Worm (Caenorhabditis elegans) whole organism, young adult: Measurements from ENCODE around the gene rtfo-1.
A peak's percentile ranks its signal among the peaks of the same experiment; 100 is the strongest.

Experiments used
- B0336.3 ChIP-seq: fragments of 200-800 bp; sonication (Bioruptor generic); IDR thresholded peaks from 2 replicates; pipeline ENCODE4 v1.3.6; 2022; ENCODE audit warnings: missing genetic modification characterization, missing compliant biosample characterization
- D2030.7 ChIP-seq: fragments of 200-800 bp; sonication (Bioruptor generic); IDR thresholded peaks from 2 replicates; pipeline ENCODE4 v1.3.6; 2022; ENCODE audit warnings: missing genetic modification reagents, missing genetic modification characterization, missing compliant biosample characterization
- F37B4.10 ChIP-seq: fragments of 200-800 bp; sonication (Bioruptor generic); IDR thresholded peaks from 2 replicates; pipeline ENCODE4 v1.3.6; 2022; ENCODE audit warnings: missing genetic modification characterization, missing compliant biosample characterization
- F52B5.7 ChIP-seq: sonication (generic microtip); optimal IDR thresholded peaks from 2 replicates; lab custom pipeline; 2016; ENCODE audit warnings: mild to moderate bottlenecking, missing genetic modification characterization, missing compliant biosample characterization
- ama-1 ChIP-seq, 3 experiments: fragments of 150-350 bp in 1 of 3; sonication (generic microtip) in 2 of 3; optimal IDR thresholded peaks; 2 replicates each; lab custom pipeline; 2014 to 2018; ENCODE audit warnings: missing biosample characterization in 2 of 3, missing genetic modification characterization in 2 of 3, missing genetic modification reagents in 2 of 3
- attf-5 ChIP-seq: fragments of 200-800 bp; sonication (Bioruptor generic); optimal IDR thresholded peaks from 2 replicates; lab custom pipeline; 2018; ENCODE audit warnings: mild to moderate bottlenecking, missing genetic modification characterization, missing compliant biosample characterization
- attf-6 ChIP-seq: fragments of 200-800 bp; sonication (Bioruptor generic); IDR thresholded peaks from 2 replicates; pipeline ENCODE4 v1.3.6; 2022; ENCODE audit warnings: missing genetic modification reagents, missing genetic modification characterization, missing compliant biosample characterization
- cebp-1 ChIP-seq, 2 experiments: fragments of 200-800 bp in 1 of 2; sonication (Bioruptor generic) in 1 of 2; sonication (generic microtip) in 1 of 2; IDR thresholded peaks in 1 of 2; optimal IDR thresholded peaks in 1 of 2; 2 replicates each; pipeline versions ENCODE4 v1.3.6 to Lab custom; 2017 to 2022; ENCODE audit warnings: missing compliant biosample characterization in 2 of 2, missing genetic modification characterization in 2 of 2, mild to moderate bottlenecking in 1 of 2, missing genetic modification reagents in 1 of 2, moderate library complexity in 1 of 2
- cebp-2 ChIP-seq: fragments of 200-800 bp; sonication (Bioruptor generic); IDR thresholded peaks from 2 replicates; pipeline ENCODE4 v1.3.6; 2022; ENCODE audit warnings: missing genetic modification characterization, missing compliant biosample characterization
- ceh-27 ChIP-seq: fragments of 200-800 bp; sonication (Bioruptor generic); optimal IDR thresholded peaks from 2 replicates; lab custom pipeline; 2018; ENCODE audit warnings: mild to moderate bottlenecking, missing genetic modification characterization, moderate library complexity, missing compliant biosample characterization
- chd-7 ChIP-seq: sonication (generic microtip); optimal IDR thresholded peaks from 2 replicates; lab custom pipeline; 2016; ENCODE audit warnings: mild to moderate bottlenecking, missing genetic modification characterization, moderate library complexity, missing compliant biosample characterization
- dox-1 ChIP-seq: fragments of 200-800 bp; sonication (Bioruptor generic); IDR thresholded peaks from 2 replicates; pipeline ENCODE4 v1.3.6; 2022; ENCODE audit warnings: missing genetic modification reagents, missing genetic modification characterization, missing compliant biosample characterization
- egrh-3 ChIP-seq: fragments of 200-800 bp; sonication (Bioruptor generic); IDR thresholded peaks from 2 replicates; pipeline ENCODE4 v1.3.6; 2022; ENCODE audit warnings: missing genetic modification reagents, missing genetic modification characterization, missing compliant biosample characterization
- ekl-4 ChIP-seq: fragments of 200-800 bp; sonication (Bioruptor generic); IDR thresholded peaks from 2 replicates; pipeline ENCODE4 v1.3.6; 2022; ENCODE audit warnings: missing genetic modification reagents, missing genetic modification characterization, missing compliant biosample characterization
- hlh-12 ChIP-seq: sonication (generic microtip); optimal IDR thresholded peaks from 2 replicates; lab custom pipeline; 2016; ENCODE audit warnings: missing genetic modification characterization, missing compliant biosample characterization
- lin-54 ChIP-seq: fragments of 200-800 bp; sonication (Bioruptor generic); optimal IDR thresholded peaks from 2 replicates; lab custom pipeline; 2018; ENCODE audit warnings: mild to moderate bottlenecking, missing genetic modification characterization, missing compliant biosample characterization
- lir-1 ChIP-seq: fragments of 200-800 bp; sonication (Bioruptor generic); conservative IDR thresholded peaks from 2 replicates; pipeline ENCODE4 v1.3.6; 2022; ENCODE audit warnings: missing genetic modification reagents, missing genetic modification characterization, missing compliant biosample characterization
- madf-10 ChIP-seq: sonication (generic microtip); optimal IDR thresholded peaks from 2 replicates; lab custom pipeline; 2016; ENCODE audit warnings: mild to moderate bottlenecking, missing genetic modification characterization, missing compliant biosample characterization
- madf-6 ChIP-seq: fragments of 200-800 bp; sonication (Bioruptor generic); IDR thresholded peaks from 2 replicates; pipeline ENCODE4 v1.3.6; 2022; ENCODE audit warnings: missing genetic modification reagents, missing genetic modification characterization, missing compliant biosample characterization
- mcd-1 ChIP-seq: fragments of 200-800 bp; sonication (Bioruptor generic); IDR thresholded peaks from 2 replicates; pipeline ENCODE4 v1.3.6; 2022; ENCODE audit warnings: missing genetic modification reagents, missing genetic modification characterization, missing compliant biosample characterization
- nfya-1 ChIP-seq: sonication (generic microtip); optimal IDR thresholded peaks from 2 replicates; lab custom pipeline; 2017; ENCODE audit warnings: antibody characterized with exemption, missing compliant biosample characterization, missing genetic modification characterization, borderline replicate concordance; ENCODE audit not compliant: insufficient read depth
- nhr-27 ChIP-seq: fragments of 200-800 bp; sonication (Bioruptor generic); optimal IDR thresholded peaks from 2 replicates; lab custom pipeline; 2018; ENCODE audit warnings: mild to moderate bottlenecking, missing genetic modification characterization, moderate library complexity, missing compliant biosample characterization
- pbrm-1 ChIP-seq: fragments of 200-800 bp; sonication (Bioruptor generic); IDR thresholded peaks from 2 replicates; pipeline ENCODE4 v1.3.6; 2022; ENCODE audit warnings: missing genetic modification reagents, missing genetic modification characterization, missing compliant biosample characterization
- rec-8 ChIP-seq, 2 experiments: sonication (generic microtip); optimal IDR thresholded peaks; 2 replicates each; lab custom pipeline; 2016; ENCODE audit warnings: mild to moderate bottlenecking in 2 of 2, missing genetic modification characterization in 2 of 2, missing genetic modification reagents in 2 of 2, missing genotype in 2 of 2, missing biosample characterization in 1 of 2, missing compliant biosample characterization in 1 of 2, moderate library complexity in 1 of 2
- repo-1 ChIP-seq: sonication (generic microtip); optimal IDR thresholded peaks from 2 replicates; lab custom pipeline; 2017; ENCODE audit warnings: mild to moderate bottlenecking, missing genetic modification characterization, missing compliant biosample characterization
- snpc-1.1 ChIP-seq: sonication (generic microtip); optimal IDR thresholded peaks from 2 replicates; lab custom pipeline; 2017; ENCODE audit warnings: missing genetic modification characterization, mild to moderate bottlenecking, missing compliant biosample characterization, antibody characterized with exemption, moderate library complexity, missing genotype, missing genetic modification reagents; ENCODE audit not compliant: insufficient read depth
- tbx-9 ChIP-seq: sonication (generic microtip); optimal IDR thresholded peaks from 2 replicates; lab custom pipeline; 2016; ENCODE audit warnings: borderline replicate concordance, missing genetic modification characterization, inconsistent platforms, missing compliant biosample characterization
- unc-62 ChIP-seq: fragments of 150-350 bp; optimal IDR thresholded peaks from 2 replicates; lab custom pipeline; 2014; ENCODE audit warnings: missing biosample characterization, missing genetic modification reagents, missing genetic modification characterization
- zfh-2 ChIP-seq: fragments of 200-800 bp; sonication (Bioruptor generic); conservative IDR thresholded peaks from 2 replicates; pipeline ENCODE4 v1.3.6; 2022; ENCODE audit warnings: missing genetic modification reagents, missing genetic modification characterization, missing compliant biosample characterization
- ztf-22 ChIP-seq: fragments of 200-800 bp; sonication (Bioruptor generic); optimal IDR thresholded peaks from 2 replicates; lab custom pipeline; 2018; ENCODE audit warnings: mild to moderate bottlenecking, missing genetic modification characterization, moderate library complexity, missing compliant biosample characterization
- ztf-25 ChIP-seq: fragments of 200-800 bp; sonication (Bioruptor generic); IDR thresholded peaks from 2 replicates; pipeline ENCODE4 v1.3.6; 2022; ENCODE audit warnings: missing genetic modification reagents, missing genetic modification characterization, missing compliant biosample characterization
- ztf-28 ChIP-seq: fragments of 200-800 bp; sonication (Bioruptor generic); IDR thresholded peaks from 2 replicates; pipeline ENCODE4 v1.3.6; 2022; ENCODE audit warnings: missing genetic modification reagents, missing genetic modification characterization, missing compliant biosample characterization

The rtfo-1 gene

DNA sequence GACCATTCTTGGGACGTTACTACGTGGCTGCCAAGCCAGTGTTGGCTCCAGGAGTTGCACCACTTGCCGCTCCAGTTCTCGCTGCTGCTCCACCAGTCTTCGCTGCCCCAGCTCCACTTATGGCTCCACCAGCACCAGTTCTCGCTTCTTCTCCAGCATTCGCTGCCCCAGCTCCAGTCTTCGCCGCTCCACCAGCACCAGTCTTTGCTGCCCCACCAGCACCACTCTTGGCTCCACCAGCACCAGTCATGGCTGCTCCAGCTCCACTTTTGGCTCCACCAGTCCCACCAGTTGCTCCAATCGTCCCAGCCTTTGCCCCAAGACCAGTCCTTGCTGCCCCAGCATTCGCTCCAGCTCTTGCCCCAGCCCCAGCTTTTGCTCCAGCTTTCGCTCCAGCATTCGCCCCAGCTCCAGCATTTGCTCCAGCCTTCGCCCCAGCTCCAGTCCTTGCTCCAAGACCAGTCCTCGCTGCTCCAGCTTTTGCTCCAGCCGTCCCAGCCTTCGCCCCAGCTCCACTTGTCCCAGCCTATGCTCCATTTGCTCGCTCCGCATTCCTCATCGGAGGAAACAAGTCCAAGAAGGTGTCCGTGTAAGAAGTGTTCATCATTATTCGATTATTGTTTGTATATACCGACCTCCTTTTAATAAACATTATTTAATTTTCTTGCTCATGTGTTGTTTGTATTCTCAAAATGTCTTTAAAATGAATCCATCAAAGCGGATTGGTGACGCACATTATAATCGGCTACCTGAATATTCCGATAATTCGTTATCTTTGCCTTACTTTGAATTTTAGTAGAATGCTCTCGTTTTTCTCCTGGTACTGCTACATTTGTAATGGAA, 43.4 kb upstream of the rtfo-1 start, which contains the start of gene T06E4.7:
Gene T06E4.7 (plus strand): TSS at position 793 of the 843 bp plus-strand sequence.
- TF ChIP-seq ztf-28 (GFP tag; lab: Robert Waterston, UW) (no peak), D2030.7 (GFP tag; lab: Robert Waterston, UW) (0 out of 2 replicates have a peak, but pooled peaks have one; percentile 10), zfh-2 (peak; percentile 93), chd-7 (tag; lab: Kevin White, UChicago) (peak; percentile 32), mcd-1 (GFP tag; lab: Robert Waterston, UW) (peak; percentile 20; the same call in 1 of the 2 replicates), unc-62 (no peak), ztf-25 (GFP tag; lab: Robert Waterston, UW) (0 out of 2 replicates have a peak, but pooled peaks have one; percentile 41), dox-1 (GFP tag; lab: Robert Waterston, UW) (0 out of 2 replicates have a peak, but pooled peaks have one; percentile 34), lir-1 (GFP tag; lab: Robert Waterston, UW) (no peak), ceh-27 (GFP tag; lab: Kevin White, UChicago) (peak; percentile 13), F52B5.7 (tag; lab: Kevin White, UChicago) (no peak), F37B4.10 (0 out of 2 replicates have a peak, but pooled peaks have one; percentile 4), egrh-3 (peak; percentile 92)

ce11 chrV:9625122-9625521, 42.7 kb upstream of the rtfo-1 start, which contains the start of gene idpc-4:
TSS of gene idpc-4 (plus strand) at chrV:9625422.
- no peak for TF ChIP-seq pbrm-1 (GFP tag; lab: Robert Waterston, UW)
- TF ChIP-seq cebp-1 (GFP tag; IDR thresholded peaks at IDR 0.05; lab: Robert Waterston, UW) = no peak
- TF ChIP-seq cebp-1 (tag; optimal IDR thresholded peaks at IDR 0.05; lab: Kevin White, UChicago) = no peak

DNA sequence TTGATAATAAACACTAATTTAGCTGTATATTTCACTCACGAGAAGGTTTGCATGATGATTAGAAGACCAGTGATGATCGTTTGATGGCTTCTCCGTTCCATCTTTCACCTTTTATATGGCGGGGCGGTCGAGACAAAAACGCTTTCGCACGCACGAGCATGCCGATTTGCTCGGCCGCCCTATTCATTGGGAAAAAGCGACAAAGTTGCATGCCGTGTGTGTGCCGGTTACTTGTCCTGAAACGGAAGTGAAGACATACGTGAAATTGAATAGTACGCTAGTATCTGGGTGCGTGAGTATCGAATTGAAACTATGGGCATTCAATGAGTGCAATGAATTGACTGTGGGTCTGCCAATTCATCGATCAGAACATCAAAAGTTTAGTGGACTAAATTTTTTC, 40.4 kb upstream of the rtfo-1 start, which contains the start of gene idpc-5:
Gene idpc-5 (minus strand): TSS at position 101 of the 400 bp plus-strand sequence.
- TF ChIP-seq lin-54 (GFP tag; lab: Kevin White, UChicago) (no peak), hlh-12 (no peak), ekl-4 (GFP tag; lab: Robert Waterston, UW) (no peak), ztf-22 (GFP tag; lab: Kevin White, UChicago) (no peak), ama-1 (optimal IDR thresholded peaks at IDR 0.05; lab: Kevin White, UChicago) (no peak), ama-1 (GFP tag; optimal IDR thresholded peaks at IDR 0.05; lab: Kevin White, UChicago) (no peak), B0336.3 (GFP tag; lab: Robert Waterston, UW) (no peak), tbx-9 (tag; lab: Kevin White, UChicago) (no peak), ztf-25 (GFP tag; lab: Robert Waterston, UW) (no peak), egrh-3 (no peak), madf-10 (tag; lab: Kevin White, UChicago) (no peak), rec-8 (tag; optimal IDR thresholded peaks at IDR 0.05; lab: Kevin White, UChicago) (no peak), repo-1 (no peak), snpc-1.1 (no peak), madf-6 (GFP tag; lab: Robert Waterston, UW) (no peak), dox-1 (GFP tag; lab: Robert Waterston, UW) (no peak), attf-6 (no peak), nhr-27 (tag; lab: Kevin White, UChicago) (no peak), nfya-1 (tag; lab: Kevin White, UChicago) (no peak), cebp-2 (no peak), attf-5 (GFP tag; lab: Kevin White, UChicago) (no peak)
